Fruit fly (Drosophila melanogaster): ENCODE measurements around the gene CG17075.

The CG17075 gene

DNA sequence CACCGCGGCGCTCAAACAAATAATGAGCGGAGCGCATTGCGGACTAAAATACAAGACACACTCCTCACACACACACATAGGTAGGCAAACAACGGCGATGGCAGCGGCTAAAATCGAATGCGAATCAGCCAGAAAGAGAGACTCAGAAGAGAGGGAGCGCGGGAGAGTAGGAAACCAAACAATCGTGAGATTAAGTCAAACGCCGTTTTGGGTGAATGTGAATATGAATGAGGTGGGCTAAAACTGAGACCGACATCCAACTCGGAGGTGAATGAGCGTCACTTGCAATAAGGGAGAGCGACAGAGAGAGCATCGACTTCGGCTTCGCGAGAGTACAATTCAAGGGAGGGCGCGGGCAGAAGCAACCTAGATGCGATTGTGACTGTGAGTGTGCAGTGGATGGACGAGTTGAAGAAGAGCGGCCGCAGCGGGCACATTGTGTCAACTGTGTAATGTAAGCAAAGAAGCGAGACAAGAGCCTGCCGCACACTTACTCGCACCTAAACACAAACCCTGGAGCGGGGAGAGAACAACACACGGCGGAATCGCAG, 45.3 kb downstream of the CG17075 start (continued):
- TF ChIP-seq sd (tag; optimal IDR thresholded peaks at IDR 0.05) (peak; percentile 27), CG10654 (GFP tag; optimal IDR thresholded peaks at IDR 0.05) (no peak), CG33213 (GFP tag; optimal IDR thresholded peaks at IDR 0.05) (no peak), odd (GFP tag; optimal IDR thresholded peaks at IDR 0.05) (peak; percentile 31), CG2202 (tag; optimal IDR thresholded peaks at IDR 0.05) (no peak), CG17385 (GFP tag; optimal IDR thresholded peaks at IDR 0.05) (peak; percentile 18), ap (GFP tag; IDR thresholded peaks at IDR 0.05) (no peak), CG12155 (GFP tag; optimal IDR thresholded peaks at IDR 0.05) (peak; percentile 80), hkb (optimal IDR thresholded peaks at IDR 0.05) (no peak), hkb (GFP tag; IDR thresholded peaks at IDR 0.05) (no peak), CG2199 (GFP tag; IDR thresholded peaks at IDR 0.05) (peak; percentile 73; the same call in 2 of the 3 replicates), gcm2 (GFP tag; optimal IDR thresholded peaks at IDR 0.05) (no peak), dpn (GFP tag; optimal IDR thresholded peaks at IDR 0.05) (no peak), CG11504 (tag; optimal IDR thresholded peaks at IDR 0.05) (no peak), Mad (GFP tag; optimal IDR thresholded peaks at IDR 0.05) (no peak), CG15269 (tag; optimal IDR thresholded peaks at IDR 0.05) (no peak), D19A (tag; optimal IDR thresholded peaks at IDR 0.05) (peak; percentile 20), CG9609 (GFP tag; optimal IDR thresholded peaks at IDR 0.05) (no peak), Dip3 (GFP tag; optimal IDR thresholded peaks at IDR 0.05) (no peak), bigmax (GFP tag; optimal IDR thresholded peaks at IDR 0.05) (peak; percentile 21), CG4328 (GFP tag; optimal IDR thresholded peaks at IDR 0.05) (no peak), pita (GFP tag; optimal IDR thresholded peaks at IDR 0.05) (no peak), Aef1 (GFP tag; IDR thresholded peaks at IDR 0.05) (no peak), CG6689 (GFP tag; IDR thresholded peaks at IDR 0.05) (peak; percentile 5; the same call in 1 of the 2 replicates), onecut (GFP tag; IDR thresholded peaks at IDR 0.05) (peak; percentile 27; the same call in 1 of the 2 replicates), phol (tag; optimal IDR thresholded peaks at IDR 0.05) (no peak), CG9876 (GFP tag; optimal IDR thresholded peaks at IDR 0.05) (peak; percentile 10), prd (optimal IDR thresholded peaks at IDR 0.05) (no peak), prd (GFP tag; IDR thresholded peaks at IDR 0.05) (no peak), Kr (GFP tag; optimal IDR thresholded peaks at IDR 0.05) (peak; percentile 75), Neu2 (GFP tag; optimal IDR thresholded peaks at IDR 0.05; ENCODE audit: borderline replicate concordance) (no peak), en (GFP tag; optimal IDR thresholded peaks at IDR 0.05) (peak; percentile 1), luna (GFP tag; optimal IDR thresholded peaks at IDR 0.05) (no peak), Hey (tag; optimal IDR thresholded peaks at IDR 0.05) (no peak), sqz (GFP tag; optimal IDR thresholded peaks at IDR 0.05) (no peak), Eip74EF (GFP tag; optimal IDR thresholded peaks at IDR 0.05) (peak in 1 of 2 experiments; percentile 56), CG2120 (GFP tag; optimal IDR thresholded peaks at IDR 0.05) (no peak), CoRest (tag; optimal IDR thresholded peaks at IDR 0.05) (no peak), CG7556 (GFP tag; optimal IDR thresholded peaks at IDR 0.05) (no peak), sna (GFP tag; IDR thresholded peaks at IDR 0.05; ENCODE audit: partially characterized antibody) (peak; percentile 64; the same call in 1 of the 2 replicates), CG10267 (tag; optimal IDR thresholded peaks at IDR 0.05) (no peak), scrt (GFP tag; optimal IDR thresholded peaks at IDR 0.05) (no peak), Ets97D (GFP tag; optimal IDR thresholded peaks at IDR 0.05) (no peak), klu (GFP tag; IDR thresholded peaks at IDR 0.05) (no peak), Xbp1 (GFP tag; optimal IDR thresholded peaks at IDR 0.05) (no peak), CG9437 (GFP tag; optimal IDR thresholded peaks at IDR 0.05) (no peak), Hmx (GFP tag; optimal IDR thresholded peaks at IDR 0.05) (no peak), CG10462 (GFP tag; optimal IDR thresholded peaks at IDR 0.05) (no peak), CG8281 (tag; optimal IDR thresholded peaks at IDR 0.05) (no peak), pho (GFP tag; optimal IDR thresholded peaks at IDR 0.05) (no peak), CG15479 (GFP tag; optimal IDR thresholded peaks at IDR 0.05) (peak; percentile 89)
